Worm (Caenorhabditis elegans) whole organism, L4 larva: ENCODE measurements around the gene asps-1.

Experiments used
- F26F4.8 ChIP-seq: fragments of 200-800 bp; sonication (Bioruptor generic); conservative IDR thresholded peaks from 2 replicates; pipeline ENCODE4 v1.3.6; 2022; ENCODE audit warnings: missing genetic modification characterization, missing compliant biosample characterization
- Y105C5A.15 ChIP-seq: fragments of 200-800 bp; sonication (Bioruptor generic); IDR thresholded peaks from 2 replicates; pipeline ENCODE4 v1.3.6; 2022; ENCODE audit warnings: missing genetic modification characterization, missing compliant biosample characterization
- ZK546.5 ChIP-seq, 2 experiments: sonication (generic microtip); optimal IDR thresholded peaks; 2 replicates each; lab custom pipeline; 2017; ENCODE audit warnings: missing biosample characterization in 2 of 2, missing genetic modification characterization in 2 of 2
- ama-1 ChIP-seq: fragments of 150-350 bp; optimal IDR thresholded peaks from 2 replicates; lab custom pipeline; 2014; ENCODE audit warnings: inconsistent platforms, mixed read lengths
- ceh-82 ChIP-seq: sonication (generic microtip); optimal IDR thresholded peaks from 2 replicates; lab custom pipeline; 2017; ENCODE audit warnings: missing biosample characterization, missing genetic modification characterization
- egl-27 ChIP-seq: sonication (generic microtip); optimal IDR thresholded peaks from 3 replicates; lab custom pipeline; 2017; ENCODE audit warnings: missing biosample characterization, missing genetic modification reagents, missing genetic modification characterization
- fkh-10 ChIP-seq: fragments of 150-350 bp; optimal IDR thresholded peaks from 2 replicates; lab custom pipeline; 2014; ENCODE audit warnings: missing biosample characterization, missing genetic modification reagents, missing genetic modification characterization
- nhr-11 ChIP-seq: fragments of 150-350 bp; optimal IDR thresholded peaks from 2 replicates; lab custom pipeline; 2014; ENCODE audit warnings: missing biosample characterization, missing genetic modification characterization
- nhr-28 ChIP-seq: fragments of 150-350 bp; optimal IDR thresholded peaks from 2 replicates; lab custom pipeline; 2014; ENCODE audit warnings: missing biosample characterization, missing genetic modification characterization
- nhr-6 ChIP-seq: fragments of 150-350 bp; optimal IDR thresholded peaks from 2 replicates; lab custom pipeline; 2014; ENCODE audit warnings: missing biosample characterization, missing genetic modification characterization
- pha-4 ChIP-seq, 2 experiments: fragments of 150-350 bp in 1 of 2; fragments of 200-800 bp in 1 of 2; sonication (Bioruptor generic) in 1 of 2; IDR thresholded peaks in 1 of 2; optimal IDR thresholded peaks in 1 of 2; 2 replicates each; pipeline versions ENCODE4 v1.3.6 to Lab custom; 2014 to 2022; ENCODE audit warnings: missing genetic modification characterization in 2 of 2, missing genetic modification reagents in 2 of 2, missing biosample characterization in 1 of 2, missing compliant biosample characterization in 1 of 2
- rbr-2 ChIP-seq: sonication (generic microtip); optimal IDR thresholded peaks from 2 replicates; lab custom pipeline; 2016; ENCODE audit warnings: missing genotype, missing genetic modification characterization, missing compliant biosample characterization
- saeg-2 ChIP-seq: fragments of 200-800 bp; sonication (Bioruptor generic); IDR thresholded peaks from 2 replicates; pipeline ENCODE4 v1.3.6; 2022; ENCODE audit warnings: missing genetic modification reagents, missing genetic modification characterization, missing compliant biosample characterization
- unc-130 ChIP-seq: sonication (generic microtip); optimal IDR thresholded peaks from 2 replicates; lab custom pipeline; 2016; ENCODE audit warnings: missing genetic modification reagents, missing genetic modification characterization, missing compliant biosample characterization

- TF ChIP-seq nhr-11 (tag; lab: Kevin White, UChicago) (no peak), ceh-82 (tag; lab: Kevin White, UChicago) (no peak), nhr-28 (tag; lab: Kevin White, UChicago) (no peak), pha-4 (GFP tag; IDR thresholded peaks at IDR 0.05; lab: Robert Waterston, UW) (no peak), pha-4 (tag; optimal IDR thresholded peaks at IDR 0.05; lab: Kevin White, UChicago) (no peak), ZK546.5 (tag; optimal IDR thresholded peaks at IDR 0.05; lab: Kevin White, UChicago) (no peak), Y105C5A.15 (GFP tag; lab: Robert Waterston, UW) (no peak), unc-130 (GFP tag; lab: Kevin White, UChicago) (no peak), F26F4.8 (GFP tag; lab: Robert Waterston, UW) (no peak), ama-1 (no peak), saeg-2 (GFP tag; lab: Robert Waterston, UW) (no peak), egl-27 (no peak), fkh-10 (no peak), nhr-6 (tag; lab: Kevin White, UChicago) (no peak), rbr-2 (tag; lab: Kevin White, UChicago) (no peak)
Measured at ce11 chrV:10342904-10343303, 25.7 kb upstream of the asps-1 start, which contains the start of gene K07C5.3.
